Fruit fly (Drosophila melanogaster) whole organism: ENCODE measurements around the gene alphaTub84B.

Source experiments
- CG8478 ChIP-seq: fragments of >200 bp; optimal IDR thresholded peaks from 2 replicates; lab custom pipeline; 2018; ENCODE audit warnings: inconsistent platforms
- Dll ChIP-seq: fragments of >200 bp; optimal IDR thresholded peaks from 2 replicates; lab custom pipeline; 2017
- EcR ChIP-seq, 2 experiments: fragments of >200 bp; optimal IDR thresholded peaks; 2 replicates each; lab custom pipeline; 2017; ENCODE audit warnings: missing biosample characterization in 2 of 2, missing genetic modification characterization in 2 of 2, missing genetic modification reagents in 2 of 2
- pan ChIP-seq: fragments of >200 bp; optimal IDR thresholded peaks from 2 replicates; lab custom pipeline; 2017
- psq ChIP-seq: fragments of >200 bp; optimal IDR thresholded peaks from 2 replicates; lab custom pipeline; 2017
- usp ChIP-seq: fragments of >200 bp; optimal IDR thresholded peaks from 2 replicates; lab custom pipeline; 2017; ENCODE audit warnings: missing biosample characterization, missing genetic modification characterization, mixed read lengths

dm6 chr3R:7134715-7135505 lies 48.5 kb downstream of the alphaTub84B start:
- TF ChIP-seq pan (lab: Kevin White, UChicago) (no peak), usp (no peak), psq (lab: Kevin White, UChicago) (no peak), Dll (lab: Kevin White, UChicago) (no peak), EcR (GFP tag; optimal IDR thresholded peaks at IDR 0.05; lab: Kevin White, UChicago) (no peak), CG8478 (lab: Kevin White, UChicago) (no peak)
